Worm (Caenorhabditis elegans) whole organism, L4/young adult: ENCODE data around the gene str-55.

Source experiments
- W03F9.2 ChIP-seq: fragments of 150-350 bp; optimal IDR thresholded peaks from 2 replicates; lab custom pipeline; 2014; ENCODE audit warnings: missing biosample characterization, missing genetic modification characterization
- dao-5 ChIP-seq: sonication (generic microtip); optimal IDR thresholded peaks from 2 replicates; lab custom pipeline; 2016; ENCODE audit warnings: missing genotype, missing genetic modification characterization, moderate library complexity, missing compliant biosample characterization
- him-1 ChIP-seq: sonication (generic microtip); optimal IDR thresholded peaks from 2 replicates; lab custom pipeline; 2016; ENCODE audit warnings: missing genotype, missing genetic modification reagents, missing genetic modification characterization, missing compliant biosample characterization

DNA sequence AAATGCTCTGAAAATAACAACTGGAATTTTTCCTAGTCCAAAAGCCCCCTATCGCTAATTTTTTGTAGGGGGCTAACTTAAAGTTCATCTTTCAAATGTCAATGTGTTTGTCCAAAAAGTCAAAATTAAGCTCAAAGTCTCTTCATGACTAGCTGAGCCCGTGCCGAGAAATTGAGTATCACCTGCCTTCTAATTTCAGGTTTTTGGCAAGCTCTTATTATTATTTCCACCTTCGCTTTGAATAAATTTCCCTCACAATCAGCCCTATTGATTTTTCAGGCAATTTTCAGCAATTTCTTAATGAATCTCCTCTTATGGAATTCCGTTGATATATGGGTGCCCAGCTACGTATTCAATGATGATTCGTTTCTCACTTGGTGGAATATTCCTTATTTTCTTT, 17.5 kb downstream of the str-55 start, which contains the start of gene sre-36:
- TF ChIP-seq him-1, result no peak
- no peak for TF ChIP-seq W03F9.2 (tag; lab: Kevin White, UChicago)
- TF ChIP-seq dao-5 (tag; lab: Kevin White, UChicago), result no peak
